Fruit fly (Drosophila melanogaster): Measurements from ENCODE around the gene CG31643.

CG31643 gene

dm6 chr2L:6065823-6066222, 27.9 kb downstream of the CG31643 start, which contains the start of the genes Fbw5 and CG9147 (continued):
- TF ChIP-seq BtbVII (GFP tag; optimal IDR thresholded peaks at IDR 0.05), result peak; percentile 98
- TF ChIP-seq sr (GFP tag; IDR thresholded peaks at IDR 0.05), result peak; percentile 98
- TF ChIP-seq CG6791 (GFP tag; IDR thresholded peaks at IDR 0.05; ENCODE audit: partially characterized antibody), result peak; percentile 63; the same call in 1 of the 3 replicates
- peak; percentile 99 for TF ChIP-seq peb (GFP tag; IDR thresholded peaks at IDR 0.05)
- peak; percentile 99 for TF ChIP-seq Abd-B (GFP tag; optimal IDR thresholded peaks at IDR 0.05)
- TF ChIP-seq Dp (GFP tag; optimal IDR thresholded peaks at IDR 0.05), result peak; percentile 62
- peak; percentile 78 for TF ChIP-seq CG34224 (GFP tag; IDR thresholded peaks at IDR 0.05; ENCODE audit: partially characterized antibody)
- peak; percentile 100 for TF ChIP-seq Dek (tag; optimal IDR thresholded peaks at IDR 0.05)
- TF ChIP-seq ind (GFP tag; optimal IDR thresholded peaks at IDR 0.05), result peak; percentile 99
- peak; percentile 90 for TF ChIP-seq CG8359 (GFP tag; optimal IDR thresholded peaks at IDR 0.05; ENCODE audit: borderline replicate concordance)
- TF ChIP-seq row (GFP tag; IDR thresholded peaks at IDR 0.05), result peak; percentile 100
- TF ChIP-seq CG11247 (GFP tag; IDR thresholded peaks at IDR 0.05), result peak; percentile 100
- TF ChIP-seq crc (GFP tag; optimal IDR thresholded peaks at IDR 0.05), result peak; percentile 99
- peak; percentile 52; the same call in 1 of the 2 replicates for TF ChIP-seq amos (GFP tag; IDR thresholded peaks at IDR 0.05; ENCODE audit: partially characterized antibody)
- TF ChIP-seq grn (GFP tag; optimal IDR thresholded peaks at IDR 0.05), result peak; percentile 97
- peak; percentile 99 for TF ChIP-seq pho (GFP tag; optimal IDR thresholded peaks at IDR 0.05)
- 0 out of 4 replicates have a peak, but pooled peaks have one; percentile 11 for TF ChIP-seq chinmo (GFP tag; IDR thresholded peaks at IDR 0.05; ENCODE audit: partially characterized antibody)
- peak; percentile 100 for TF ChIP-seq otp (GFP tag; IDR thresholded peaks at IDR 0.05)
- peak; percentile 100 for TF ChIP-seq CoRest (tag; optimal IDR thresholded peaks at IDR 0.05)
- peak; percentile 99 for TF ChIP-seq Mrtf (GFP tag; IDR thresholded peaks at IDR 0.05)
- no peak for TF ChIP-seq usp (GFP tag; optimal IDR thresholded peaks at IDR 0.05)
- no peak for TF ChIP-seq CG8478 (optimal IDR thresholded peaks at IDR 0.05)
- peak; percentile 98 for TF ChIP-seq CG13894 (tag; optimal IDR thresholded peaks at IDR 0.05)
- peak; percentile 100 for TF ChIP-seq CG5245 (GFP tag; optimal IDR thresholded peaks at IDR 0.05)
- TF ChIP-seq Gug (GFP tag; IDR thresholded peaks at IDR 0.05), result peak; percentile 99
- peak; percentile 97 for TF ChIP-seq nerfin-1 (tag; optimal IDR thresholded peaks at IDR 0.05)
- peak; percentile 98 for TF ChIP-seq CG4404 (GFP tag; IDR thresholded peaks at IDR 0.05)
- peak; percentile 99 for TF ChIP-seq ham (GFP tag; IDR thresholded peaks at IDR 0.05)
- TF ChIP-seq emc (GFP tag; optimal IDR thresholded peaks at IDR 0.05), result peak; percentile 98
- peak; percentile 75 for TF ChIP-seq Sry-β (GFP tag; optimal IDR thresholded peaks at IDR 0.05)
- peak; percentile 99 for TF ChIP-seq btn (GFP tag; optimal IDR thresholded peaks at IDR 0.05)
- no peak; the same call in 1 of the 2 replicates for TF ChIP-seq ato (GFP tag; IDR thresholded peaks at IDR 0.05; ENCODE audit: partially characterized antibody)
- peak; percentile 100 for TF ChIP-seq CG2875 (GFP tag; optimal IDR thresholded peaks at IDR 0.05)
- peak; percentile 100 for TF ChIP-seq CG8924 (tag; optimal IDR thresholded peaks at IDR 0.05)
- TF ChIP-seq nerfin-2 (GFP tag; IDR thresholded peaks at IDR 0.05; ENCODE audit: partially characterized antibody), result peak; percentile 71
- TF ChIP-seq stc (GFP tag; IDR thresholded peaks at IDR 0.05), result peak; percentile 99
- peak; percentile 99 for TF ChIP-seq HmgD (GFP tag; optimal IDR thresholded peaks at IDR 0.05)
- TF ChIP-seq ac (GFP tag; optimal IDR thresholded peaks at IDR 0.05), result peak; percentile 98
- peak; percentile 99 for TF ChIP-seq sim (GFP tag; IDR thresholded peaks at IDR 0.05)
- TF ChIP-seq cad (GFP tag; optimal IDR thresholded peaks at IDR 0.05), result no peak
- TF ChIP-seq CG10979 (tag; optimal IDR thresholded peaks at IDR 0.05), result peak; percentile 99
- peak; percentile 98 for TF ChIP-seq Lhr (GFP tag; optimal IDR thresholded peaks at IDR 0.05)
- peak; percentile 98 for TF ChIP-seq gcm2 (GFP tag; optimal IDR thresholded peaks at IDR 0.05)
- TF ChIP-seq CG12236 (GFP tag; optimal IDR thresholded peaks at IDR 0.05), result peak; percentile 99
- TF ChIP-seq Xrp1 (GFP tag; IDR thresholded peaks at IDR 0.05), result peak; percentile 100
- TF ChIP-seq CG9876 (GFP tag; optimal IDR thresholded peaks at IDR 0.05), result peak; percentile 98
- peak; percentile 100 for TF ChIP-seq CG14014 (GFP tag; IDR thresholded peaks at IDR 0.05)
- TF ChIP-seq CG6175 (GFP tag; IDR thresholded peaks at IDR 0.05), result peak; percentile 98
- peak; percentile 95 for TF ChIP-seq B-H2 (GFP tag; optimal IDR thresholded peaks at IDR 0.05)
- peak; percentile 99 for TF ChIP-seq CG13775 (GFP tag; optimal IDR thresholded peaks at IDR 0.05)
- peak; percentile 99 for TF ChIP-seq sd (tag; optimal IDR thresholded peaks at IDR 0.05)

Data from whole organism, embryonic.